Fruit fly (Drosophila melanogaster) whole organism, embryonic: Measurements from ENCODE around the gene dib.

Experiments
- BEAF-32 ChIP-seq: fragments of 200-800 bp; sonication (Bioruptor generic); optimal IDR thresholded peaks from 3 replicates; lab custom pipeline; 2017; ENCODE audit warnings: missing biosample characterization, missing genetic modification characterization, mild to moderate bottlenecking, moderate library complexity, missing genetic modification reagents
- CG11723 ChIP-seq: fragments of 200-800 bp; sonication (Bioruptor generic); optimal IDR thresholded peaks from 2 replicates; lab custom pipeline; 2017; ENCODE audit warnings: missing biosample characterization, mild to moderate bottlenecking, missing genetic modification characterization
- CG12769 ChIP-seq: fragments of 200-800 bp; sonication (Bioruptor generic); optimal IDR thresholded peaks from 2 replicates; lab custom pipeline; 2019; ENCODE audit warnings: missing biosample characterization, mild to moderate bottlenecking, missing genetic modification characterization, moderate library complexity
- CG13287 ChIP-seq: fragments of 200-800 bp; sonication (Bioruptor generic); IDR thresholded peaks from 2 replicates; pipeline ENCODE4 v1.3.6; 2022; ENCODE audit warnings: missing biosample characterization, missing genetic modification characterization; ENCODE audit not compliant: partially characterized antibody
- CG15269 ChIP-seq: fragments of 200-800 bp; sonication (Bioruptor generic); optimal IDR thresholded peaks from 2 replicates; lab custom pipeline; 2018; ENCODE audit warnings: missing biosample characterization, mild to moderate bottlenecking, missing genetic modification characterization, moderate library complexity
- CG15514 ChIP-seq: fragments of 200-800 bp; sonication (Bioruptor generic); optimal IDR thresholded peaks from 3 replicates; lab custom pipeline; 2017; ENCODE audit warnings: missing biosample characterization, missing genetic modification characterization, mild to moderate bottlenecking, moderate library complexity, missing genetic modification reagents
- CG15601 ChIP-seq: fragments of 200-800 bp; sonication (Bioruptor generic); optimal IDR thresholded peaks from 3 replicates; lab custom pipeline; 2019; ENCODE audit warnings: missing biosample characterization, mild to moderate bottlenecking, missing genetic modification characterization, moderate library complexity
- CG17802 ChIP-seq: fragments of 200-800 bp; sonication (Bioruptor generic); optimal IDR thresholded peaks from 2 replicates; lab custom pipeline; 2018; ENCODE audit warnings: missing biosample characterization, mild to moderate bottlenecking, missing genetic modification characterization, moderate library complexity
- CG18764 ChIP-seq: fragments of 200-800 bp; sonication (Bioruptor generic); optimal IDR thresholded peaks from 3 replicates; lab custom pipeline; 2016; ENCODE audit warnings: missing biosample characterization, missing genetic modification characterization
- CG34376 ChIP-seq: fragments of 200-800 bp; sonication (Bioruptor generic); optimal IDR thresholded peaks from 2 replicates; lab custom pipeline; 2018; ENCODE audit warnings: missing biosample characterization, mild to moderate bottlenecking, missing genetic modification characterization
- CG4282 ChIP-seq: fragments of 200-800 bp; sonication (Bioruptor generic); optimal IDR thresholded peaks from 2 replicates; lab custom pipeline; 2016; ENCODE audit warnings: missing biosample characterization, missing genetic modification characterization
- CG4404 ChIP-seq: fragments of 200-800 bp; sonication (Bioruptor generic); IDR thresholded peaks from 2 replicates; pipeline ENCODE4 v1.3.6; 2022; ENCODE audit warnings: missing biosample characterization, missing genetic modification characterization
- CG6254 ChIP-seq: fragments of 200-800 bp; sonication (Bioruptor generic); optimal IDR thresholded peaks from 3 replicates; lab custom pipeline; 2017; ENCODE audit warnings: mild to moderate bottlenecking, missing biosample characterization, missing genetic modification reagents, missing genetic modification characterization
- CG7745 ChIP-seq: fragments of 200-800 bp; sonication (Bioruptor generic); optimal IDR thresholded peaks from 2 replicates; lab custom pipeline; 2018; ENCODE audit warnings: missing biosample characterization, mild to moderate bottlenecking, missing genetic modification characterization, moderate library complexity
- CG7963 ChIP-seq: fragments of 200-800 bp; sonication (Bioruptor generic); IDR thresholded peaks from 3 replicates; pipeline ENCODE4 v1.3.6; 2022; ENCODE audit warnings: missing biosample characterization, missing genetic modification characterization; ENCODE audit not compliant: partially characterized antibody
- CG7987 ChIP-seq: fragments of 200-800 bp; sonication (Bioruptor generic); optimal IDR thresholded peaks from 2 replicates; lab custom pipeline; 2018; ENCODE audit warnings: missing biosample characterization, mild to moderate bottlenecking, missing genetic modification characterization, moderate library complexity
- CG8359 ChIP-seq: fragments of 200-800 bp; sonication (Bioruptor generic); optimal IDR thresholded peaks from 2 replicates; lab custom pipeline; 2017; ENCODE audit warnings: missing biosample characterization, mild to moderate bottlenecking, missing genetic modification characterization, borderline replicate concordance
- CG9727 ChIP-seq: fragments of 200-800 bp; sonication (Bioruptor generic); optimal IDR thresholded peaks from 3 replicates; lab custom pipeline; 2017; ENCODE audit warnings: missing biosample characterization, mild to moderate bottlenecking, missing genetic modification characterization
- Dad ChIP-seq: fragments of 200-800 bp; sonication (Bioruptor generic); optimal IDR thresholded peaks from 3 replicates; lab custom pipeline; 2016; ENCODE audit warnings: missing biosample characterization, missing genetic modification characterization
- Dip2 ChIP-seq: fragments of 200-800 bp; sonication (Bioruptor generic); IDR thresholded peaks from 2 replicates; pipeline ENCODE4 v1.3.6; 2022; ENCODE audit warnings: missing biosample characterization, missing genetic modification characterization
- Doc2 ChIP-seq: fragments of 200-800 bp; sonication (Bioruptor generic); IDR thresholded peaks from 2 replicates; pipeline ENCODE4 v1.3.6; 2022; ENCODE audit warnings: missing biosample characterization, missing genetic modification characterization
- Eip74EF ChIP-seq, 2 experiments: fragments of 200-800 bp in 1 of 2; fragments of >200 bp in 1 of 2; sonication (Bioruptor generic) in 1 of 2; optimal IDR thresholded peaks; 2 replicates each; lab custom pipeline; 2017 to 2019; ENCODE audit warnings: missing biosample characterization in 2 of 2, missing genetic modification characterization in 2 of 2, mild to moderate bottlenecking in 1 of 2, moderate library complexity in 1 of 2
- HLH4C ChIP-seq: fragments of 200-800 bp; sonication (Bioruptor generic); IDR thresholded peaks from 3 replicates; pipeline ENCODE4 v1.3.6; 2022; ENCODE audit warnings: missing biosample characterization, missing genetic modification characterization; ENCODE audit not compliant: partially characterized antibody
- Lpt ChIP-seq: fragments of >200 bp; optimal IDR thresholded peaks from 2 replicates; lab custom pipeline; 2018; ENCODE audit warnings: missing biosample characterization, missing genetic modification characterization
- MBD-R2 ChIP-seq: fragments of 200-800 bp; sonication (Bioruptor generic); IDR thresholded peaks from 2 replicates; pipeline ENCODE4 v1.3.6; 2022; ENCODE audit warnings: missing biosample characterization, missing genetic modification characterization
- Ravus ChIP-seq: fragments of 200-800 bp; sonication (Bioruptor generic); IDR thresholded peaks from 2 replicates; pipeline ENCODE4 v1.3.6; 2022; ENCODE audit warnings: missing biosample characterization, missing genetic modification characterization
- Six4 ChIP-seq: fragments of 200-800 bp; sonication (Bioruptor generic); optimal IDR thresholded peaks from 2 replicates; lab custom pipeline; 2016; ENCODE audit warnings: missing biosample characterization, missing genetic modification characterization
- Sox102F ChIP-seq: fragments of 200-800 bp; sonication (Bioruptor generic); optimal IDR thresholded peaks from 2 replicates; lab custom pipeline; 2018; ENCODE audit warnings: missing biosample characterization, mild to moderate bottlenecking, missing genetic modification characterization, moderate library complexity
- abd-A ChIP-seq: fragments of 200-800 bp; sonication (Bioruptor generic); optimal IDR thresholded peaks from 3 replicates; lab custom pipeline; 2019; ENCODE audit warnings: missing biosample characterization, mild to moderate bottlenecking, missing genetic modification characterization, moderate library complexity
- ac ChIP-seq: fragments of 200-800 bp; sonication (Bioruptor generic); optimal IDR thresholded peaks from 3 replicates; lab custom pipeline; 2017; ENCODE audit warnings: missing biosample characterization, mild to moderate bottlenecking, missing genetic modification characterization
- bowl ChIP-seq: fragments of 200-800 bp; sonication (Bioruptor generic); IDR thresholded peaks from 2 replicates; pipeline ENCODE4 v1.3.6; 2022; ENCODE audit warnings: missing biosample characterization, missing genetic modification characterization
- crp ChIP-seq, 2 experiments: fragments of 200-800 bp; sonication (Bioruptor generic); optimal IDR thresholded peaks; 2 replicates in 1 of 2; 3 replicates in 1 of 2; lab custom pipeline; 2017; ENCODE audit warnings: missing biosample characterization in 2 of 2, missing genetic modification characterization in 2 of 2, mild to moderate bottlenecking in 1 of 2, moderate library complexity in 1 of 2
- en ChIP-seq: fragments of 200-800 bp; sonication (Bioruptor generic); optimal IDR thresholded peaks from 2 replicates; lab custom pipeline; 2016; ENCODE audit warnings: missing biosample characterization, missing genetic modification characterization
- ewg ChIP-seq: fragments of 200-800 bp; sonication (Bioruptor generic); optimal IDR thresholded peaks from 3 replicates; lab custom pipeline; 2017; ENCODE audit warnings: mild to moderate bottlenecking, missing biosample characterization, missing genetic modification reagents, missing genetic modification characterization
- exex ChIP-seq: fragments of 200-800 bp; sonication (Bioruptor generic); optimal IDR thresholded peaks from 4 replicates; lab custom pipeline; 2018; ENCODE audit warnings: missing biosample characterization, mild to moderate bottlenecking, missing genetic modification characterization, moderate library complexity
- gfzf ChIP-seq: fragments of 200-800 bp; sonication (Bioruptor generic); optimal IDR thresholded peaks from 2 replicates; lab custom pipeline; 2016; ENCODE audit warnings: missing biosample characterization, mild to moderate bottlenecking, missing genetic modification characterization, moderate library complexity
- hb ChIP-seq: fragments of 200-800 bp; sonication (Bioruptor generic); IDR thresholded peaks from 3 replicates; pipeline ENCODE4 v1.3.6; 2022; ENCODE audit warnings: missing biosample characterization, missing genetic modification characterization; ENCODE audit not compliant: partially characterized antibody
- ind ChIP-seq: fragments of 200-800 bp; sonication (Bioruptor generic); optimal IDR thresholded peaks from 3 replicates; lab custom pipeline; 2016; ENCODE audit warnings: missing biosample characterization, missing genetic modification characterization
- ken ChIP-seq: fragments of 200-800 bp; sonication (Bioruptor generic); IDR thresholded peaks from 3 replicates; pipeline ENCODE4 v1.3.6; 2022; ENCODE audit warnings: missing biosample characterization, missing genetic modification characterization
- ro ChIP-seq: fragments of 200-800 bp; sonication (Bioruptor generic); IDR thresholded peaks from 2 replicates; pipeline ENCODE4 v1.3.6; 2022; ENCODE audit warnings: missing biosample characterization, missing genetic modification characterization
- sd ChIP-seq: fragments of 200-800 bp; sonication (Bioruptor generic); optimal IDR thresholded peaks from 3 replicates; lab custom pipeline; 2018; ENCODE audit warnings: missing biosample characterization, mild to moderate bottlenecking, missing genetic modification characterization, moderate library complexity
- shn ChIP-seq: fragments of 200-800 bp; sonication (Bioruptor generic); optimal IDR thresholded peaks from 3 replicates; lab custom pipeline; 2016; ENCODE audit warnings: missing biosample characterization, missing genetic modification characterization
- sna ChIP-seq: fragments of 200-800 bp; sonication (Bioruptor generic); IDR thresholded peaks from 2 replicates; pipeline ENCODE4 v1.3.6; 2022; ENCODE audit warnings: missing biosample characterization, missing genetic modification characterization; ENCODE audit not compliant: partially characterized antibody
- tap ChIP-seq: fragments of 200-800 bp; optimal IDR thresholded peaks from 3 replicates; lab custom pipeline; 2019; ENCODE audit warnings: missing biosample characterization, mild to moderate bottlenecking, missing genetic modification characterization, moderate library complexity
- unc-4 ChIP-seq: fragments of 200-800 bp; sonication (Bioruptor generic); IDR thresholded peaks from 2 replicates; pipeline ENCODE4 v1.3.6; 2022; ENCODE audit warnings: missing biosample characterization, missing genetic modification characterization; ENCODE audit not compliant: partially characterized antibody
- zen2 ChIP-seq: fragments of 200-800 bp; sonication (Bioruptor generic); IDR thresholded peaks from 3 replicates; pipeline ENCODE4 v1.3.6; 2022; ENCODE audit warnings: missing biosample characterization, missing genetic modification characterization; ENCODE audit not compliant: partially characterized antibody

Gene dib

DNA sequence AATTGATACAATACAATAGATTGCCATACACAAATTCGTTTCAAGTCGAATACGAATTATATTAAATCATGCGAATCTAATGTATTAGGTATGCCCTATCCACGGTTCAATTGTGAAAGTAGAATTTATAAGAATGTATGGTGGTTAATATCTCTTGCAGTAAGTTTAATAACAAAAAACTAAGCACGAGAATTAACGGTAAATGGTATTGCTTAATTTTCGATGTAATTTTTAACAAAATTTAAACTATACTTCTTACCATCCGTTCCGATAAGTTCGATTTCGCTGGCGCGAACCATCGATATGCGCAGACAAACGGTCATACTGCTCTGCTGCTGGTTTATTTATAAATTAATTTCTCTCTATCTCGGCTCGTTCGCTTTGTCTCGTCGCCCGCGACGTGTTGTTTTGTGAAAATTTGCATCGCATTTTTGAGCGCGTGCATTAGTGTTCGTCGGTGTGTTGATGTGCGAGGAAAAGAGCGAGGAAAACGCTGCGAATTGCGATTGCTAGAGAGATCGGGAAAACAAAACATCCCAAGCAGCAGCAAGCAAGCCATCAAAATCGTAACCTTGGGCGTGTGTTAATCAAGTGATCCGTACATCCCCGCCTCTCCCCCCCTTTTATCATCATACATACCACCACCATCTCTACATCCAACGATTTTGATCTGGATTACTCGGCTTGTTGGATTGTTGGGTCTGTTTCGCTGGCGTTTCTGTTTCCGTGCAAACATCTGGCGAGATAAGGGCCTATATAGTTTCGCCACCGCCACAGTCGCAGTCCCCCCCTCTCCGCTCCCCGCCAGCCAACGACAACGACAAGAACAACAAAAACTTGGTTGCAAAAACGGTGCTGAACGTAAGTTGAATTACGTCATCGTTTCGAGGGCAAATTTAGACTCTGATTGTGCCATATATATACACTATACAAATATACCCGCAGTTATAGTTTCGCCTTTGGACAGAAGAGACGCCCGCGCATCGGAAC lies 41.5 kb downstream of the dib start, which contains the start of gene Fit1 (continued):
- TF ChIP-seq sna (no peak), Dad (GFP tag; lab: Kevin White, UChicago) (no peak), CG15601 (no peak), HLH4C (GFP tag; lab: Robert Waterston, UW) (peak; percentile 55; the same call in 1 of the 3 replicates), en (no peak), abd-A (tag; lab: Kevin White, UChicago) (peak; percentile 80), sd (tag; lab: Kevin White, UChicago) (peak; percentile 82), Six4 (GFP tag; lab: Kevin White, UChicago) (no peak), crp (GFP tag; optimal IDR thresholded peaks at IDR 0.05; lab: Kevin White, UChicago) (no peak), exex (peak; percentile 13), ind (GFP tag; lab: Kevin White, UChicago) (no peak), Sox102F (GFP tag; lab: Kevin White, UChicago) (no peak), CG7987 (peak; percentile 23), zen2 (GFP tag; lab: Robert Waterston, UW) (peak; percentile 33; the same call in 1 of the 3 replicates), CG12769 (tag; lab: Kevin White, UChicago) (peak; percentile 73), CG7963 (GFP tag; lab: Robert Waterston, UW) (peak; percentile 56; the same call in 2 of the 3 replicates), ken (GFP tag; lab: Robert Waterston, UW) (no peak), hb (GFP tag; lab: Robert Waterston, UW) (peak; percentile 57; the same call in 1 of the 3 replicates), CG17802 (tag; lab: Kevin White, UChicago) (no peak), CG4404 (GFP tag; lab: Robert Waterston, UW) (no peak), Ravus (GFP tag; lab: Robert Waterston, UW) (no peak), CG13287 (GFP tag; lab: Robert Waterston, UW) (peak; percentile 50), Dip2 (GFP tag; lab: Robert Waterston, UW) (no peak), CG15514 (GFP tag; lab: Kevin White, UChicago) (peak; percentile 54), CG18764 (GFP tag; lab: Kevin White, UChicago) (no peak), CG6254 (no peak), ro (no peak), BEAF-32 (GFP tag; lab: Kevin White, UChicago) (peak; percentile 66), CG11723 (GFP tag; lab: Kevin White, UChicago) (no peak), ewg (GFP tag; lab: Kevin White, UChicago) (no peak), MBD-R2 (GFP tag; lab: Robert Waterston, UW) (no peak), Lpt (no peak), CG4282 (GFP tag; lab: Kevin White, UChicago) (no peak), shn (GFP tag; lab: Kevin White, UChicago) (no peak), CG9727 (GFP tag; lab: Kevin White, UChicago) (no peak), CG8359 (GFP tag; lab: Kevin White, UChicago) (no peak), Eip74EF (GFP tag; optimal IDR thresholded peaks at IDR 0.05; lab: Kevin White, UChicago) (peak in 1 of 2 experiments; percentile 44), CG7745 (tag; lab: Kevin White, UChicago) (no peak), ac (GFP tag; lab: Kevin White, UChicago) (no peak), CG34376 (GFP tag; lab: Kevin White, UChicago) (peak; percentile 95), gfzf (GFP tag; lab: Kevin White, UChicago) (peak; percentile 50), Doc2 (GFP tag; lab: Robert Waterston, UW) (no peak), tap (no peak), bowl (GFP tag; lab: Robert Waterston, UW) (no peak), unc-4 (GFP tag; lab: Robert Waterston, UW) (peak; percentile 40; the same call in 1 of the 2 replicates), CG15269 (tag; lab: Kevin White, UChicago) (no peak)
